Fruit fly (Drosophila melanogaster) whole organism: ENCODE results near the gene Argk1.

Experiments
- CG8478 ChIP-seq: fragments of >200 bp; optimal IDR thresholded peaks from 2 replicates; lab custom pipeline; 2018; ENCODE audit warnings: inconsistent platforms
- Dll ChIP-seq: fragments of >200 bp; optimal IDR thresholded peaks from 2 replicates; lab custom pipeline; 2017
- EcR ChIP-seq, 2 experiments: fragments of >200 bp; optimal IDR thresholded peaks; 2 replicates each; lab custom pipeline; 2017; ENCODE audit warnings: missing biosample characterization in 2 of 2, missing genetic modification characterization in 2 of 2, missing genetic modification reagents in 2 of 2
- pan ChIP-seq: fragments of >200 bp; optimal IDR thresholded peaks from 2 replicates; lab custom pipeline; 2017
- psq ChIP-seq: fragments of >200 bp; optimal IDR thresholded peaks from 2 replicates; lab custom pipeline; 2017
- usp ChIP-seq: fragments of >200 bp; optimal IDR thresholded peaks from 2 replicates; lab custom pipeline; 2017; ENCODE audit warnings: missing biosample characterization, missing genetic modification characterization, mixed read lengths

The Argk1 gene

dm6 chr3L:9072062-9072730, 6.4 kb upstream of the Argk1 start:
- TF ChIP-seq Dll (lab: Kevin White, UChicago) (no peak), usp (GFP tag; lab: Kevin White, UChicago) (no peak), EcR (GFP tag; optimal IDR thresholded peaks at IDR 0.05; lab: Kevin White, UChicago) (peak; percentile 13 to 45)

DNA sequence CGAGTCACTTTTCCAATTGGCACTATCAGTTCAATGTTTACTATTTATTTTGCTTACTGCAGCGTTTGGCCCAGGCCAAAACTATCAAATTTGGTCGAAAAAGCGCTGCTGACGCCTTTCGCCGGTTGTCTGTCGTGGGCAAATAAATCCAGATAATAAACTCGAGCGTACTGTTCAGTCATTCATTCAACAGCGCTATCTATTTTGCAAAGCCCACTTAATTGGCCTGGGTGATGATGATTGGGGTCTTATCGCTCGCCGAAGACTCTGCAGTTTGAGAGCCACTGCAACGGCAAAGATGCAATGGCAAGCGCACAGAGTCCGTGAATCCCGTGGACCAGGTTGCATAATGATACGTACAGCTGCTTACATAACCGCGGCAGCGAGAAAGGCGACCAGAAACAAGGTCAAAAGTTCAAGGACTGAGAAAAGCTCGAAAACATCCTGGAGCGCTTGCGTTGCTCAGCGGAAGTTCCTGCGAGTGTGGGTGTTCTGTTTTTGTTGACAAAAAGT, 738 bp upstream of the Argk1 start:
- no peak for TF ChIP-seq Dll (lab: Kevin White, UChicago)
- no peak for TF ChIP-seq usp (GFP tag; lab: Kevin White, UChicago)

DNA sequence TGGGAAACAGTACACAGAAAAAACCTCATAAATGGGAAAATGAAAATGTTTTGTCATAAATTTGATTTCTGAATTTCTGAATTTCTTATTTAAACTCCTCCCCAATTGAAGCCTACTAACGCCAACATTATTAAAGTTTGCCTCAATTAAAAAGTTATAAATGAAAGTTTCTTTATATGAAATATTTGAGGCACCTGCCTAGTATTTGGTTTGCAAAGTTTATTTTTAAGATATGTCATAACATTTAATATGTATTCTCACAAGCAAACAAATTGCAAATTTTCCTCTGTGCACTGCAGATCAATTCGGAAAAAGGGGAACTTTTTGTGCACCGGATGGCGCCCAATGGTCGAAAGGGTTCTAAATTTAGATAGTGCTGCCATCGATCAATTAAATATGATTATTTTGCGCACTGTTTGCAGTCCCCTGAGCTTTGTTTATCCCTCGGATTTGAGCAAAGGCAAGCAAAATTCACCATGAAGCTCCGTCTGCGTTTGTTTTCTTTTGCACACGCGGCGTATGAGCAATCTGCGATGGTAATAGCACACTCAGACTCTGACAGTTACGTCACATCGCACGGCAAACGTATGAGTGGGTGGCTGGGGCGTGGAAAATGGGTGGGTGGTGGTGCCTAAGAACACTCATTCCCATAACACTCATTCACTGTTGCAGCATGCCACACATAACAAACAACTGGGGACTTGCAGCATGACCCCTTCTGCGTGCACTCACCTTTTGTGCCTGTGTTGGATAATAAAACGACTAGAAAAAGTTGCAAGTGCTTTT, 658 bp downstream of the Argk1 start:
- TF ChIP-seq usp (GFP tag; lab: Kevin White, UChicago) (no peak), Dll (lab: Kevin White, UChicago) (no peak), pan (no peak), CG8478 (lab: Kevin White, UChicago) (no peak), EcR (GFP tag; optimal IDR thresholded peaks at IDR 0.05; lab: Kevin White, UChicago) (no peak), psq (lab: Kevin White, UChicago) (no peak)

dm6 chr3L:9064207-9064754, 1.5 kb downstream of the Argk1 start:
- TF ChIP-seq CG8478 (lab: Kevin White, UChicago) (no peak), psq (lab: Kevin White, UChicago) (no peak), Dll (lab: Kevin White, UChicago) (no peak), pan (no peak), usp (GFP tag; lab: Kevin White, UChicago) (no peak), EcR (GFP tag; optimal IDR thresholded peaks at IDR 0.05; lab: Kevin White, UChicago) (no peak)

DNA sequence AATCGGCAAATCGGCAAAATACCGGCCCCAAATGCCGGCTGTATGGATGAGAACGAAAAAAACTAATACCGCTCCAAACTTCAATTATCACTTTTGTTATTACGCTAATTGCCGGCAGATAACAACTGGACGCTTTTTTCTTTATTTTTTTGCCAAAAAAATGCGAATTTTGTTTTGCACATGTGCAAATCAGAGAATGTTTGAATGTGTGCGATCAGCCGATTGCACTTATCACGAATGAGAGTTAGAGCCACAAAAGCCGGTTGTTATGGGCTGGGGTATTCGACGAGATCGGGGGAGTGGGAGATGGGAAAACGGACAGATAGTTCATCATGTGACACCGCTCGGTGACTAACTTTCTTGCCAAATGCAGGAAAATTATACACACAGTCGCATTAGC, 2.2 kb downstream of the Argk1 start:
- TF ChIP-seq CG8478 (lab: Kevin White, UChicago) = no peak
- TF ChIP-seq usp (GFP tag; lab: Kevin White, UChicago) = no peak
- TF ChIP-seq Dll (lab: Kevin White, UChicago) = no peak
- TF ChIP-seq EcR (GFP tag; optimal IDR thresholded peaks at IDR 0.05; lab: Kevin White, UChicago) = no peak
- TF ChIP-seq pan = no peak
- TF ChIP-seq psq (lab: Kevin White, UChicago) = no peak

dm6 chr3L:9062816-9063215, 3.0 kb downstream of the Argk1 start:
- TF ChIP-seq pan (no peak), CG8478 (lab: Kevin White, UChicago) (no peak), usp (GFP tag; lab: Kevin White, UChicago) (no peak), Dll (lab: Kevin White, UChicago) (no peak), EcR (GFP tag; optimal IDR thresholded peaks at IDR 0.05; lab: Kevin White, UChicago) (no peak), psq (lab: Kevin White, UChicago) (no peak)

dm6 chr3L:9061449-9061848, 4.4 kb downstream of the Argk1 start:
- peak in 1 of 2 experiments; percentile 11 for TF ChIP-seq EcR (GFP tag; optimal IDR thresholded peaks at IDR 0.05; lab: Kevin White, UChicago)
- TF ChIP-seq psq (lab: Kevin White, UChicago) = no peak
- TF ChIP-seq usp (GFP tag; lab: Kevin White, UChicago) = no peak
- TF ChIP-seq Dll (lab: Kevin White, UChicago) = no peak

DNA sequence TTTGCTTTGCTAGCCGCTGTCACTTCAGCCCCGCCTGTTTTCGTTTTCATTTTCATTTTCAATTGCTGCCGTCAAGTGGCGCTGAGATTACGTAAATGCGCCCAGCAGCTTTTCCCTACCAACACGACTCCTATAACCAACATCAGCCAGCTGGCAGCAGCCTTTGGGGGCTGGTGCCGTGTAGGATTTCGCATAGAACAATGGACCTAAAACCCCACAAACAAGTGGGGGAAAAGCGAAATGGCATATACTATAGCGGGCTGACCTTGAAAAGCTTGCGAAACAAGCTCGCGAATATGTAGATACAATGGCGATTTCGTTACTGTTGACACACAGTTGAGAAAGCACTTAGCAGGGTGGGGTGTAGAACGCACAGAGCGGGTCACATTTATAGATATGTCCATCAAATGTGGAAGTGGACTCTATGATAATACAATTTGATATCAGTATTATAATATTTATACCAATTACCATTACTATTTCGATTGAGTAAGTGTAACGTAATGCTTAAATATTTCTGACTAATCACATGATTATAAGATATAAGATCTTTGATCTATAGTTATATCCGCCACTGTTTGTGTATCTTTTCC, 6.1 kb downstream of the Argk1 start:
- TF ChIP-seq psq (lab: Kevin White, UChicago) = no peak
- no peak for TF ChIP-seq pan
- no peak for TF ChIP-seq CG8478 (lab: Kevin White, UChicago)
- TF ChIP-seq Dll (lab: Kevin White, UChicago) = no peak
- no peak for TF ChIP-seq EcR (GFP tag; optimal IDR thresholded peaks at IDR 0.05; lab: Kevin White, UChicago)
- TF ChIP-seq usp (GFP tag; lab: Kevin White, UChicago) = no peak

dm6 chr3L:9057429-9058088, 8.3 kb downstream of the Argk1 start:
- TF ChIP-seq psq (lab: Kevin White, UChicago) = no peak

dm6 chr3L:9055870-9056807, 9.7 kb downstream of the Argk1 start:
- TF ChIP-seq EcR (GFP tag; optimal IDR thresholded peaks at IDR 0.05; lab: Kevin White, UChicago) (peak; percentile 40 to 69), pan (no peak), usp (GFP tag; lab: Kevin White, UChicago) (no peak)
